Worm (Caenorhabditis elegans): Measurements from ENCODE around the gene C17C3.5.
A peak's percentile ranks its signal among the peaks of the same experiment; 100 is the strongest.
"Not testable (repeated sequence)": the region's sequence is repeated elsewhere in the genome, so short reads cannot be mapped to it uniquely, and the experiment has no call there.

The C17C3.5 gene

DNA sequence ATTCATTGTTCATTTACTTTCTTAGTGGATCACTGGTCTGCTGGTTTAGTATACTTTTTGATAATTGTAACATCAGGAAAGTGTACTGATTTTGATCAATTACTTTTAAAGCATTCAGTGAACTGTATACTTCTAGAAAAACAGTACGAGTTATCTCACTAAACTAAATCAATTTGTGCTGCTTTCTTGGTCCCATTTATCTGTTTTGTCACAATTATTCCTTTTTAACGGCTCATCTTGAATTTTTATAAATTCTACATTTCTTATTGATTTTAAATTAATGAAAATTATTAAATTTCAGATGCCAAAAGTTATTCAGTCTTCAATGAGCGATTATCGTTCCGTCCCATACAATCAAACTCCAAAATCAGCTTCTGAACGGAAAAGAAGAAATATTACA is 16.7 kb upstream of the C17C3.5 start, which contains the start of gene hlh-25:
TSS of gene hlh-25 (plus strand) at position 301 of the 400 bp plus-strand sequence.
- TF ChIP-seq ceh-79 (tag; optimal IDR thresholded peaks at IDR 0.05); unc-62 (GFP tag; optimal IDR thresholded peaks at IDR 0.05); die-1 (tag; optimal IDR thresholded peaks at IDR 0.05): not testable (repeated sequence)

DNA sequence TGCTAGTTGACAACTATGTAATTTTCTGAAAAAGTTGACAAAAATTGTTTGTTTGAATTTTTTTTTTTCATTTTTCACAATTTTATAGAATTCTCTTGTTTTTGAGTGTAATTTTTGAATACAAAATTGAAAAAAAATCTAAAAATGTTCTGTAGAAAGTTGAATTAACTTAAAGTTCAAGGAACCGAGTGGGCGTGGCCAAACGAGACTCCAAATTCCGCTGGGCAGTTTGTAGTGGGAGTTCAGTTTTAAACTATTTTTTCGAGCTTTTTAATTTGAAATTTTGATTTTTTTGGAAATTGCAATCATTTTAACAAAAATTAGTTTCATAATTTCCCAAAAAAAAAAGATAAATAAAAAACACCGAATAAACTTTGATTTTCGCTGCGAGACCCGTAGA is 14.5 kb upstream of the C17C3.5 start:
- TF ChIP-seq attf-3 (GFP tag; conservative IDR thresholded peaks at IDR 0.05) (peak; percentile 39; the same call in 1 of the 2 replicates), let-526 (GFP tag; IDR thresholded peaks at IDR 0.05) (no peak), sea-2 (GFP tag; IDR thresholded peaks at IDR 0.05) (no peak), lag-1 (GFP tag; IDR thresholded peaks at IDR 0.05) (no peak), aptf-3 (GFP tag; IDR thresholded peaks at IDR 0.05) (no peak), ccch-3 (GFP tag; optimal IDR thresholded peaks at IDR 0.05) (no peak), snpc-3.4 (tag; optimal IDR thresholded peaks at IDR 0.05) (no peak), ztf-6 (GFP tag; IDR thresholded peaks at IDR 0.05) (no peak), F55B11.4 (tag; optimal IDR thresholded peaks at IDR 0.05; ENCODE audit: borderline replicate concordance, insufficient read depth) (no peak)

DNA sequence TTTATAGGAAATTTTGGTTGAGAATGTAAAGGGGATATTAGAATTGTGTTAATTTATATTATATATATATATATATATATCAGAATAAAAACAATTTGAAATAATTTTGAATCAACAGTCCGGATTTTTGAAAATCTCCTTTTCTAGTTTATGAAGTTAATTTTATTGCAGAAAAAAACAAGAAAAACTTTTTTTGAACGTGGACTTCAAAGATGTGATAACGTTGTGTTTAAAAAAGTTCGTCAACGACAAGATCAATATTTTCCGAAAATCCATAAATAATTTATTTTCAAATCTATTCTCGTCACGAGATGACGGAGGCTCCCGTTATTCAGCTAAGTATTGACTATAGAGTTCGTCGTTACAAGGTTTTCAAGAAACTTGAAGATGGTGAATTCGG is 14.1 kb upstream of the C17C3.5 start, which contains the start of gene C17C3.11:
TSS of gene C17C3.11 (plus strand) at position 301 of the 400 bp plus-strand sequence.
- TF ChIP-seq B0019.2 (GFP tag; conservative IDR thresholded peaks at IDR 0.05) (no peak), die-1 (tag; optimal IDR thresholded peaks at IDR 0.05) (no peak), rcor-1 (GFP tag; IDR thresholded peaks at IDR 0.05) (no peak), attf-5 (GFP tag; optimal IDR thresholded peaks at IDR 0.05) (no peak), bed-2 (GFP tag; IDR thresholded peaks at IDR 0.05) (no peak), ztf-18 (tag; optimal IDR thresholded peaks at IDR 0.05) (no peak), bed-1 (GFP tag; IDR thresholded peaks at IDR 0.05) (no peak), mcd-1 (GFP tag; IDR thresholded peaks at IDR 0.05) (no peak), aptf-2 (GFP tag; conservative IDR thresholded peaks at IDR 0.05) (no peak), unc-62 (GFP tag; optimal IDR thresholded peaks at IDR 0.05) (no peak), Y67H2A.10 (GFP tag; conservative IDR thresholded peaks at IDR 0.05) (no peak), aptf-3 (GFP tag; IDR thresholded peaks at IDR 0.05) (no peak), atf-7 (tag; optimal IDR thresholded peaks at IDR 0.05) (no peak), madf-10 (tag; optimal IDR thresholded peaks at IDR 0.05) (no peak), fkh-3 (tag; optimal IDR thresholded peaks at IDR 0.05) (no peak), ztf-28 (GFP tag; IDR thresholded peaks at IDR 0.05) (no peak), rec-8 (tag; optimal IDR thresholded peaks at IDR 0.05) (no peak)

DNA sequence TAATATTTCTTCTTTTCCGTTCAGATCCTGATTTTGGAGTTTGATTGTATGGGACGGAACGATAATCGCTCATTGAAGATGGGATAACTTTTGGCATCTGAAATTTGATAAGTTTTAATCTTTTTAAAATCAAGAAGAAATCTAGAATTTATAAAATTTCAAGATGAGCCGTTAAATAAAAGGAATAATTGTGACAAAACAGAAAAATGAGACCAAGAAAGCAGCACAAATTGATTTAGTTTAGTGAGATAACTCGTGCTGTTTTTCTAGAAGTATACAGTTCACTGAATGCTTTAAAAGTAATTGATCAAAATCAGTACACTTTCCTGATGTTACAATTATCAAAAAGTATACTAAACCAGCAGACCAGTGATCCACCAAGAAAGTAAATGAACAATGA is 11.5 kb upstream of the C17C3.5 start, which contains the start of gene hlh-27:
TSS of gene hlh-27 (minus strand) at position 101 of the 400 bp plus-strand sequence.
- TF ChIP-seq madf-6 (GFP tag; IDR thresholded peaks at IDR 0.05); ceh-27 (GFP tag; optimal IDR thresholded peaks at IDR 0.05); lin-54 (GFP tag; optimal IDR thresholded peaks at IDR 0.05): not testable (repeated sequence)

DNA sequence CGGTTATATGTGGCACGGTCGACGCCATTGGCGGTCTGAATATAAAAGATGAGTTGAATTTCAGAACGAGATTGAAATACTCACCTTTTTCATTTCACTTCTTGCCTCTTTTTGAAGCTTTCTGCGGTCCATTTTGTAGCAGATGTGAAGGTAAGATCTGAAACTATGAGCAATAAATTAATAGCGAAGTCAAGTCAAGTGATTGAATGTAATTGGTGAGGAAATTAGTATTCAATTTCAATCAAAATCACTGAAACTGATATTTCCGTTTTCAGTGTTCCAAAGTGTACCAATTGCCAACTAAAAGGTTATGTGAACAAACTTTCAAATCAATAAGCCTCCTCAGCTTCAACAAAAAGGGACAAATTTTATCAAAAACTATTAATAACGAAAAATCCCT is 9.9 kb upstream of the C17C3.5 start, which contains the start of gene C17C3.24:
TSS of gene C17C3.24 (minus strand) at position 101 of the 400 bp plus-strand sequence.
- TF ChIP-seq tbx-9 (tag; optimal IDR thresholded peaks at IDR 0.05; ENCODE audit: borderline replicate concordance) (no peak), ekl-4 (GFP tag; IDR thresholded peaks at IDR 0.05) (no peak), K12H6.12 (tag; optimal IDR thresholded peaks at IDR 0.05) (no peak), tlf-1 (GFP tag; optimal IDR thresholded peaks at IDR 0.05) (no peak), ztf-18 (tag; optimal IDR thresholded peaks at IDR 0.05) (no peak), akir-1 (GFP tag; optimal IDR thresholded peaks at IDR 0.05) (no peak), hsf-1 (GFP tag; IDR thresholded peaks at IDR 0.05) (no peak), sdz-38 (tag; optimal IDR thresholded peaks at IDR 0.05) (no peak)

All from whole organism, young adult.